Fruit fly (Drosophila melanogaster): ENCODE data around the gene Naa60.

DNA sequence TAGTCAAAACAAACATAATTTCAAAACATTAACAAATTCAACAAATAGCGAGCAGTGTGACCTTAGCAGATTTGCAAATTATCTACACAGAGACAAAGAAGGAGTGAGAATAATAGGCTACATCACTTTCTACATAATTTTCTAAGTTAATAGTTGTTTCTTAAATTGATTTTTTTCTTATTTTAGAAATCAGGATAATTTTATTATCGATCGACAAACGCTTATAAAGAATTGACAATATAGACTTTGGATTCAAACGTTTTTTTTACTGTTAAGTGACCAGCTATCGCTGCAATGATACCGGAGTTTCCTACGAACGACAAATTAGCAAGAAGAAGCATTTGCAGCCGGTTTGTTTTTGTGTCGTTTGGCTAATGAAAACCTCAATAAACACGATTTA lies 3.6 kb upstream of the Naa60 start, which contains the start of the genes nbs and defl:
- TF ChIP-seq dmrt93B (GFP tag; optimal IDR thresholded peaks at IDR 0.05) (no peak), woc (GFP tag; optimal IDR thresholded peaks at IDR 0.05) (no peak), N (GFP tag; optimal IDR thresholded peaks at IDR 0.05) (no peak), Mio (GFP tag; optimal IDR thresholded peaks at IDR 0.05) (no peak)

All from whole organism, wandering third instar larva.